Worm (Caenorhabditis elegans) whole organism, late embryonic: Measurements from ENCODE around the gene T19D7.7.

Experiments used
- ama-1 ChIP-seq: fragments of 150-350 bp; optimal IDR thresholded peaks from 2 replicates; lab custom pipeline; 2014
- ceh-24 ChIP-seq: sonication (generic microtip); optimal IDR thresholded peaks from 2 replicates; lab custom pipeline; 2016; ENCODE audit warnings: mild to moderate bottlenecking, missing genetic modification characterization, missing compliant biosample characterization
- elt-2 ChIP-seq: sonication (generic microtip); optimal IDR thresholded peaks from 2 replicates; lab custom pipeline; 2016; ENCODE audit warnings: missing genetic modification reagents, missing genetic modification characterization, missing compliant biosample characterization
- ets-4 ChIP-seq: sonication (generic microtip); optimal IDR thresholded peaks from 2 replicates; lab custom pipeline; 2016; ENCODE audit warnings: missing genetic modification characterization, missing compliant biosample characterization
- fkh-10 ChIP-seq: fragments of 150-350 bp; optimal IDR thresholded peaks from 2 replicates; lab custom pipeline; 2014; ENCODE audit warnings: missing biosample characterization, missing genetic modification reagents, missing genetic modification characterization
- hlh-30 ChIP-seq: sonication (generic microtip); optimal IDR thresholded peaks from 2 replicates; lab custom pipeline; 2017; ENCODE audit warnings: antibody characterized with exemption, missing genetic modification characterization, missing compliant biosample characterization; ENCODE audit not compliant: insufficient read depth
- nhr-232 ChIP-seq: sonication (generic microtip); optimal IDR thresholded peaks from 2 replicates; lab custom pipeline; 2016; ENCODE audit warnings: missing genetic modification characterization, missing compliant biosample characterization
- rnt-1 ChIP-seq: sonication (generic microtip); optimal IDR thresholded peaks from 2 replicates; lab custom pipeline; 2016; ENCODE audit warnings: missing genetic modification characterization, missing compliant biosample characterization
- sox-4 ChIP-seq: sonication (generic microtip); optimal IDR thresholded peaks from 2 replicates; lab custom pipeline; 2017; ENCODE audit warnings: mild to moderate bottlenecking, missing genetic modification characterization, inconsistent platforms, missing compliant biosample characterization
- tbx-2 ChIP-seq: sonication (generic microtip); optimal IDR thresholded peaks from 2 replicates; lab custom pipeline; 2016; ENCODE audit warnings: missing genetic modification characterization, missing compliant biosample characterization
- unc-3 ChIP-seq, 2 experiments: fragments of 200-800 bp in 1 of 2; sonication (Bioruptor generic) in 1 of 2; sonication (generic microtip) in 1 of 2; conservative IDR thresholded peaks in 1 of 2; optimal IDR thresholded peaks in 1 of 2; 2 replicates each; pipeline versions ENCODE4 v1.3.6 to Lab custom; 2016 to 2022; ENCODE audit warnings: missing compliant biosample characterization in 2 of 2, missing genetic modification characterization in 2 of 2, missing genetic modification reagents in 1 of 2
- unc-55 ChIP-seq: sonication (generic microtip); optimal IDR thresholded peaks from 2 replicates; lab custom pipeline; 2017; ENCODE audit warnings: missing biosample characterization, missing genetic modification reagents, missing genetic modification characterization

DNA sequence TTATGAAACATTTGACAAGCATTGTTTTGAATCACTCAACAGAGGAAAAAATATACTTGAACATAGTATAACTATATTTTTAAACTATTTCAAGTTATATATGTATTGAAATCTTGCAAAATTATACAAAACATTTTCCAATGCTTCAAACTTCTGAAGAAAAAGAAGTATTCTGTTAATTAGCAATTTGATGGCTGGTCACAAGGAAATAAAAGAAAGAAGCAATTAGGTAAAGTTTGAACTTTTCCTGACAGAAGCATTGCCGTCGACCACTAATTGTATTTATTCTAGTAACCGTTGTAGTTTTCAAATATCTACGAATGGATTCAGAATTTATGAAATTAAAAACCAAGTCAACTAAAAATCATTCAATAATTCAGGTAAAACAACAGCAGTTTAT, 7.8 kb upstream of the T19D7.7 start:
- TF ChIP-seq nhr-232 (tag; lab: Kevin White, UChicago) = no peak
- TF ChIP-seq ets-4 = no peak
- TF ChIP-seq rnt-1 (tag; lab: Kevin White, UChicago) = no peak
- no peak for TF ChIP-seq hlh-30 (tag; lab: Kevin White, UChicago)
- TF ChIP-seq tbx-2 (tag; lab: Kevin White, UChicago) = no peak
- no peak for TF ChIP-seq ceh-24 (tag; lab: Kevin White, UChicago)
- no peak for TF ChIP-seq unc-55 (GFP tag; lab: Kevin White, UChicago)
- no peak for TF ChIP-seq ama-1 (lab: Kevin White, UChicago)
- no peak for TF ChIP-seq elt-2 (tag; lab: Kevin White, UChicago)
- no peak for TF ChIP-seq fkh-10
- no peak for TF ChIP-seq unc-3 (GFP tag; conservative IDR thresholded peaks at IDR 0.05; lab: Robert Waterston, UW)
- no peak for TF ChIP-seq unc-3 (tag; optimal IDR thresholded peaks at IDR 0.05; lab: Kevin White, UChicago)
- no peak for TF ChIP-seq sox-4 (tag; lab: Kevin White, UChicago)
